Worm (Caenorhabditis elegans) whole organism, L4/young adult: ENCODE data around the gene srx-129.

ENCODE experiments used
- W03F9.2 ChIP-seq: fragments of 150-350 bp; optimal IDR thresholded peaks from 2 replicates; lab custom pipeline; 2014; ENCODE audit warnings: missing biosample characterization, missing genetic modification characterization
- dao-5 ChIP-seq: sonication (generic microtip); optimal IDR thresholded peaks from 2 replicates; lab custom pipeline; 2016; ENCODE audit warnings: missing genotype, missing genetic modification characterization, moderate library complexity, missing compliant biosample characterization
- him-1 ChIP-seq: sonication (generic microtip); optimal IDR thresholded peaks from 2 replicates; lab custom pipeline; 2016; ENCODE audit warnings: missing genotype, missing genetic modification reagents, missing genetic modification characterization, missing compliant biosample characterization

srx-129 gene

ce11 chrV:13854306-13854705, 20.3 kb downstream of the srx-129 start, which contains the start of gene ttr-21:
TSS of gene ttr-21 (minus strand) at chrV:13854405.
- TF ChIP-seq W03F9.2 (no peak), dao-5 (tag; lab: Kevin White, UChicago) (no peak), him-1 (tag; lab: Kevin White, UChicago) (no peak)

- TF ChIP-seq dao-5 (tag; lab: Kevin White, UChicago): no peak
- no peak for TF ChIP-seq him-1 (tag; lab: Kevin White, UChicago)
- no peak for TF ChIP-seq W03F9.2
Measured at ce11 chrV:13856376-13856775, 22.3 kb downstream of the srx-129 start, which contains the start of gene srx-134. TSS of gene srx-134 (minus strand) at chrV:13856476.

- TF ChIP-seq W03F9.2 (no peak), dao-5 (tag; lab: Kevin White, UChicago) (no peak), him-1 (tag; lab: Kevin White, UChicago) (no peak)
Measured at ce11 chrV:13857132-13857531, 23.1 kb downstream of the srx-129 start, which contains the start of gene srx-136. TSS of gene srx-136 (plus strand) at chrV:13857432.

ce11 chrV:13858906-13859305, 24.9 kb downstream of the srx-129 start, which contains the start of gene srx-135:
TSS of gene srx-135 (plus strand) at chrV:13859206.
- TF ChIP-seq W03F9.2 (no peak), dao-5 (tag; lab: Kevin White, UChicago) (no peak), him-1 (tag; lab: Kevin White, UChicago) (no peak)

- TF ChIP-seq W03F9.2: no peak
- no peak for TF ChIP-seq him-1 (tag; lab: Kevin White, UChicago)
- TF ChIP-seq dao-5 (tag; lab: Kevin White, UChicago): no peak
Measured at ce11 chrV:13862505-13862904, 28.5 kb downstream of the srx-129 start, which contains the start of gene srx-137. TSS of gene srx-137 (plus strand) at chrV:13862805.

ce11 chrV:13863700-13864099, 29.6 kb downstream of the srx-129 start:
- TF ChIP-seq him-1 (tag; lab: Kevin White, UChicago) (no peak), W03F9.2 (no peak), dao-5 (tag; lab: Kevin White, UChicago) (no peak)

ce11 chrV:13866353-13866752, 32.3 kb downstream of the srx-129 start, which contains the start of gene nhr-175:
TSS of gene nhr-175 (plus strand) at chrV:13866691.
- TF ChIP-seq W03F9.2 (no peak), him-1 (tag; lab: Kevin White, UChicago) (no peak), dao-5 (tag; lab: Kevin White, UChicago) (no peak)

- TF ChIP-seq W03F9.2 (no peak), him-1 (tag; lab: Kevin White, UChicago) (no peak), dao-5 (tag; lab: Kevin White, UChicago) (no peak)
Measured at ce11 chrV:13869551-13869950, 35.5 kb downstream of the srx-129 start.

ce11 chrV:13872895-13873294, 38.8 kb downstream of the srx-129 start, which contains the start of gene cpt-5:
TSS of gene cpt-5 (plus strand) at chrV:13873195.
- TF ChIP-seq W03F9.2 (no peak), dao-5 (tag; lab: Kevin White, UChicago) (no peak)

- TF ChIP-seq him-1 (tag; lab: Kevin White, UChicago): no peak
- no peak for TF ChIP-seq W03F9.2
- no peak for TF ChIP-seq dao-5 (tag; lab: Kevin White, UChicago)
Measured at ce11 chrV:13873323-13873722, 39.3 kb downstream of the srx-129 start.

ce11 chrV:13876529-13876928, 42.5 kb downstream of the srx-129 start, which contains the start of gene T22G5.1:
TSS of gene T22G5.1 (plus strand) at chrV:13876829.
- no peak for TF ChIP-seq him-1 (tag; lab: Kevin White, UChicago)
- no peak for TF ChIP-seq W03F9.2
- no peak for TF ChIP-seq dao-5 (tag; lab: Kevin White, UChicago)

- no peak for TF ChIP-seq dao-5 (tag; lab: Kevin White, UChicago)
- TF ChIP-seq him-1 (tag; lab: Kevin White, UChicago): no peak
- TF ChIP-seq W03F9.2: no peak
Measured at ce11 chrV:13878226-13878625, 44.2 kb downstream of the srx-129 start.

- TF ChIP-seq W03F9.2 (no peak), dao-5 (tag; lab: Kevin White, UChicago) (no peak), him-1 (tag; lab: Kevin White, UChicago) (no peak)
Measured at ce11 chrV:13879241-13879640, 45.2 kb downstream of the srx-129 start, which contains the start of gene lbp-7. TSS of gene lbp-7 (plus strand) at chrV:13879552.

ce11 chrV:13880163-13880562, 46.1 kb downstream of the srx-129 start:
- TF ChIP-seq W03F9.2 (no peak), dao-5 (tag; lab: Kevin White, UChicago) (no peak), him-1 (tag; lab: Kevin White, UChicago) (no peak)

- TF ChIP-seq dao-5 (tag; lab: Kevin White, UChicago): no peak
- TF ChIP-seq W03F9.2: no peak
- no peak for TF ChIP-seq him-1 (tag; lab: Kevin White, UChicago)
Measured at ce11 chrV:13880607-13881006, 46.6 kb downstream of the srx-129 start, which contains the start of gene T22G5.3. TSS of gene T22G5.3 (plus strand) at chrV:13880907.
